Fruit fly (Drosophila melanogaster): Measurements from ENCODE around the gene ATPsyngamma.

dm6 chr3R:29699220-29699619 is 49.7 kb downstream of the ATPsyngamma start:
- TF ChIP-seq CG33017 (tag; optimal IDR thresholded peaks at IDR 0.05) (no peak), kay (GFP tag; ENCODE audit: borderline replicate concordance) (no peak), pad (GFP tag; optimal IDR thresholded peaks at IDR 0.05) (no peak), CG11617 (GFP tag; optimal IDR thresholded peaks at IDR 0.05) (no peak), cic (GFP tag; optimal IDR thresholded peaks at IDR 0.05) (no peak), CG7101 (tag; optimal IDR thresholded peaks at IDR 0.05) (no peak), Clk (GFP tag; optimal IDR thresholded peaks at IDR 0.05) (no peak), toe (GFP tag; optimal IDR thresholded peaks at IDR 0.05) (no peak), Hr96 (GFP tag; optimal IDR thresholded peaks at IDR 0.05) (no peak), CG5204 (GFP tag; optimal IDR thresholded peaks at IDR 0.05) (no peak)

All from whole organism, adult.